Worm (Caenorhabditis elegans) whole organism, L4/young adult: ENCODE measurements around the gene F44E2.4.

Experiments
- W03F9.2 ChIP-seq: fragments of 150-350 bp; optimal IDR thresholded peaks from 2 replicates; lab custom pipeline; 2014; ENCODE audit warnings: missing biosample characterization, missing genetic modification characterization
- dao-5 ChIP-seq: sonication (generic microtip); optimal IDR thresholded peaks from 2 replicates; lab custom pipeline; 2016; ENCODE audit warnings: missing genotype, missing genetic modification characterization, moderate library complexity, missing compliant biosample characterization
- him-1 ChIP-seq: sonication (generic microtip); optimal IDR thresholded peaks from 2 replicates; lab custom pipeline; 2016; ENCODE audit warnings: missing genotype, missing genetic modification reagents, missing genetic modification characterization, missing compliant biosample characterization

Gene F44E2.4

ce11 chrIII:8797211-8797733, 41.0 kb downstream of the F44E2.4 start:
- peak; percentile 77 for TF ChIP-seq him-1
- TF ChIP-seq W03F9.2 = peak; percentile 75
- no peak for TF ChIP-seq dao-5 (tag; lab: Kevin White, UChicago)

ce11 chrIII:8795595-8796141, 42.6 kb downstream of the F44E2.4 start:
- peak; percentile 86 for TF ChIP-seq W03F9.2
- TF ChIP-seq him-1 = peak; percentile 96
- TF ChIP-seq dao-5 (tag; lab: Kevin White, UChicago) = peak; percentile 46

ce11 chrIII:8794793-8795192, 43.4 kb downstream of the F44E2.4 start:
- no peak for TF ChIP-seq W03F9.2
- no peak for TF ChIP-seq him-1
- TF ChIP-seq dao-5 (tag; lab: Kevin White, UChicago) = no peak

ce11 chrIII:8792251-8792650, 46.0 kb downstream of the F44E2.4 start, which contains the start of gene ztf-1:
ztf-1 (minus strand) TSS chrIII:8792351.
- TF ChIP-seq him-1 (no peak), dao-5 (tag; lab: Kevin White, UChicago) (no peak), W03F9.2 (no peak)

- TF ChIP-seq dao-5 (tag; lab: Kevin White, UChicago) = no peak
- TF ChIP-seq W03F9.2 = no peak
Observed at ce11 chrIII:8791235-8791634, 47.0 kb downstream of the F44E2.4 start, which contains the start of the genes zfp-1 and F54F2.14. zfp-1 (plus strand) TSS chrIII:8791535. F54F2.14 (plus strand) TSS chrIII:8791546.

- TF ChIP-seq dao-5 (tag; lab: Kevin White, UChicago) = no peak
- TF ChIP-seq W03F9.2 = no peak
- peak; percentile 10 for TF ChIP-seq him-1
Observed at ce11 chrIII:8788690-8789089, 49.5 kb downstream of the F44E2.4 start.

ce11 chrIII:8786077-8786476, 52.1 kb downstream of the F44E2.4 start, which contains the start of gene K02D10.8:
K02D10.8 (plus strand) TSS chrIII:8786377.
- TF ChIP-seq him-1 = no peak
- no peak for TF ChIP-seq dao-5 (tag; lab: Kevin White, UChicago)
- TF ChIP-seq W03F9.2 = no peak

ce11 chrIII:8785426-8785825, 52.8 kb downstream of the F44E2.4 start:
- TF ChIP-seq him-1 = peak; percentile 21
- no peak for TF ChIP-seq W03F9.2
- no peak for TF ChIP-seq dao-5 (tag; lab: Kevin White, UChicago)

ce11 chrIII:8784500-8784899, 53.7 kb downstream of the F44E2.4 start:
- TF ChIP-seq him-1 (no peak), dao-5 (tag; lab: Kevin White, UChicago) (no peak), W03F9.2 (no peak)

- TF ChIP-seq him-1 (no peak), W03F9.2 (no peak), dao-5 (tag; lab: Kevin White, UChicago) (no peak)
Observed at ce11 chrIII:8782744-8783143, 55.5 kb downstream of the F44E2.4 start.
